Fruit fly (Drosophila melanogaster): ENCODE data around the gene Cp7Fc.

The Cp7Fc gene

DNA sequence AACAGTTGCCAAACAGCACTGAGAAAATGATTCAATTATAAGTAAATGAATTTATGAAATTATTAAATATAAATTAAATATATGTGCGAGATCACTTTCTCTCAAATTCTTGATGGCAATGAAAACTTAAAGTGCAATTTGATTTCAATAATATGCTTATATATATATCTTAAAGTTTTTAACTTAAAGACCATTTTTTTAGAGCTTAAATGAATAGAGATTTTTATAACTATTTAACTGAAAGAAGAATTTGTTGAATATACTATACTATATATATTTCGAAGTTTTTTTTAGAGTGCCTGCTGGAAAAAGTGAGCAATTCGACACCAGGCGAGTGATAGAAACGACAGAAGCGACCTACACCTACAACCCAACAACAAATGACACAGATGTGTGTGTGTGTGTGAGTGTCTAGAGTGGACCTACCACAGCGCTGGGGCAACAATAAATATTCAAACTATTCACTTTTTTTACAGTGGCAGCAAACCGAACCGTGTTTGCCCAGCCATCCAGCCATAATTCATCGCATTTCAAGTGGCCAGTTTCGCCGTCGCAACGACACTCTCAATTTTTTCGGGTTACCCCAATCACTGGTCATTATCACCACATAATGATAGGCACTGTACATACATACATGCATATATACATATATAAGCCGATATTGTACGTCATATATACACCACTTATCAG, 31.9 kb upstream of the Cp7Fc start (continued):
- no peak for TF ChIP-seq Taf1 (GFP tag; IDR thresholded peaks at IDR 0.05)
- TF ChIP-seq gem (tag; optimal IDR thresholded peaks at IDR 0.05) = peak; percentile 89
- TF ChIP-seq dysf (GFP tag; IDR thresholded peaks at IDR 0.05) = no peak
- TF ChIP-seq Hr3 (GFP tag; optimal IDR thresholded peaks at IDR 0.05) = peak; percentile 45
- no peak for TF ChIP-seq B-H2 (GFP tag; optimal IDR thresholded peaks at IDR 0.05)
- TF ChIP-seq Six4 (GFP tag; optimal IDR thresholded peaks at IDR 0.05) = peak; percentile 17
- TF ChIP-seq Blimp-1 (GFP tag; optimal IDR thresholded peaks at IDR 0.05) = peak; percentile 66
- no peak for TF ChIP-seq prd (optimal IDR thresholded peaks at IDR 0.05)
- peak; percentile 66 for TF ChIP-seq prd (GFP tag; IDR thresholded peaks at IDR 0.05)
- peak; percentile 28 for TF ChIP-seq sens (GFP tag)
- no peak for TF ChIP-seq gt (GFP tag; IDR thresholded peaks at IDR 0.05)
- peak; percentile 56 for TF ChIP-seq twi (tag; optimal IDR thresholded peaks at IDR 0.05)
- no peak for TF ChIP-seq bcd (GFP tag; optimal IDR thresholded peaks at IDR 0.05)
- peak; percentile 72 for TF ChIP-seq fd96Cb (tag; optimal IDR thresholded peaks at IDR 0.05)
- TF ChIP-seq CG4617 (GFP tag; optimal IDR thresholded peaks at IDR 0.05; ENCODE audit: borderline replicate concordance) = no peak
- TF ChIP-seq vnd (GFP tag; IDR thresholded peaks at IDR 0.05; ENCODE audit: partially characterized antibody) = peak; percentile 39; the same call in 2 of the 3 replicates
- peak; percentile 63 for TF ChIP-seq unpg (GFP tag; optimal IDR thresholded peaks at IDR 0.05)
- TF ChIP-seq insv (GFP tag; optimal IDR thresholded peaks at IDR 0.05) = no peak
- TF ChIP-seq Oli (tag; optimal IDR thresholded peaks at IDR 0.05) = peak; percentile 63
- peak; percentile 4 for TF ChIP-seq CG2116 (GFP tag; optimal IDR thresholded peaks at IDR 0.05)
- no peak for TF ChIP-seq Neu2 (GFP tag; optimal IDR thresholded peaks at IDR 0.05; ENCODE audit: borderline replicate concordance)
- TF ChIP-seq vvl (GFP tag; IDR thresholded peaks at IDR 0.05) = peak; percentile 36; the same call in 1 of the 2 replicates
- TF ChIP-seq CG31441 (GFP tag; IDR thresholded peaks at IDR 0.05) = peak; percentile 83
- TF ChIP-seq CG17328 (GFP tag; IDR thresholded peaks at IDR 0.05) = peak; percentile 64
- TF ChIP-seq Hr78 (GFP tag; optimal IDR thresholded peaks at IDR 0.05) = no peak
- peak; percentile 84 for TF ChIP-seq exex (tag; optimal IDR thresholded peaks at IDR 0.05)
- TF ChIP-seq D19A (tag; optimal IDR thresholded peaks at IDR 0.05) = peak; percentile 77
- peak; percentile 17; the same call in 1 of the 2 replicates for TF ChIP-seq CG16779 (GFP tag; IDR thresholded peaks at IDR 0.05)
- TF ChIP-seq CG2889 (GFP tag; IDR thresholded peaks at IDR 0.05) = no peak
- no peak for TF ChIP-seq ftz-f1 (GFP tag; optimal IDR thresholded peaks at IDR 0.05)
- TF ChIP-seq CG7928 (GFP tag; optimal IDR thresholded peaks at IDR 0.05) = no peak
- peak; percentile 37 for TF ChIP-seq sqz (GFP tag; optimal IDR thresholded peaks at IDR 0.05)
- TF ChIP-seq CG10267 (tag; optimal IDR thresholded peaks at IDR 0.05) = peak; percentile 77
- peak; percentile 12; the same call in 1 of the 2 replicates for TF ChIP-seq slbo (GFP tag; IDR thresholded peaks at IDR 0.05)
- TF ChIP-seq NC2α (GFP tag; optimal IDR thresholded peaks at IDR 0.05) = no peak
- peak; percentile 11 for TF ChIP-seq BtbVII (GFP tag; optimal IDR thresholded peaks at IDR 0.05)
- TF ChIP-seq Sin3A (optimal IDR thresholded peaks at IDR 0.05) = no peak
- no peak for TF ChIP-seq CG9797 (GFP tag; optimal IDR thresholded peaks at IDR 0.05)
- TF ChIP-seq GATAe (GFP tag; conservative IDR thresholded peaks at IDR 0.05) = 0 out of 2 replicates have a peak, but pooled peaks have one; percentile 17
- peak; percentile 89 for TF ChIP-seq CG8924 (tag; optimal IDR thresholded peaks at IDR 0.05)
- TF ChIP-seq Dip3 (GFP tag; optimal IDR thresholded peaks at IDR 0.05) = no peak
- no peak for TF ChIP-seq CG17802 (tag; optimal IDR thresholded peaks at IDR 0.05)
- TF ChIP-seq caup (GFP tag; optimal IDR thresholded peaks at IDR 0.05; ENCODE audit: severe bottlenecking) = no peak
- peak; percentile 24; the same call in 1 of the 2 replicates for TF ChIP-seq lmd (GFP tag; IDR thresholded peaks at IDR 0.05)
- peak in 1 of 2 experiments; percentile 75 for TF ChIP-seq Hr51 (GFP tag; optimal IDR thresholded peaks at IDR 0.05)
- TF ChIP-seq CG18599 (GFP tag; optimal IDR thresholded peaks at IDR 0.05) = peak; percentile 37
- TF ChIP-seq CG2120 (GFP tag; optimal IDR thresholded peaks at IDR 0.05) = peak; percentile 37
- TF ChIP-seq CG4404 (GFP tag; IDR thresholded peaks at IDR 0.05) = peak; percentile 62
- peak; percentile 92 for TF ChIP-seq dmrt11E (tag; optimal IDR thresholded peaks at IDR 0.05)
